Worm (Caenorhabditis elegans) whole organism, mixed stage, embryonic: ENCODE data around the gene brf-1.

Experiments used
- ces-1 ChIP-seq: fragments of 150-350 bp; optimal IDR thresholded peaks from 2 replicates; lab custom pipeline; 2014; ENCODE audit warnings: missing biosample characterization, missing genetic modification reagents, missing genetic modification characterization
- elt-3 ChIP-seq: fragments of 150-350 bp; optimal IDR thresholded peaks from 2 replicates; lab custom pipeline; 2014; ENCODE audit warnings: missing biosample characterization, missing genetic modification characterization
- hlh-1 ChIP-seq: fragments of 150-350 bp; optimal IDR thresholded peaks from 2 replicates; lab custom pipeline; 2014; ENCODE audit warnings: missing biosample characterization, missing genetic modification reagents, missing genetic modification characterization
- mep-1 ChIP-seq: fragments of 150-350 bp; optimal IDR thresholded peaks from 2 replicates; lab custom pipeline; 2017; ENCODE audit warnings: missing biosample characterization, missing genetic modification reagents, missing genetic modification characterization, inconsistent platforms
- pha-4 ChIP-seq: fragments of 150-350 bp; optimal IDR thresholded peaks from 2 replicates; lab custom pipeline; 2018; ENCODE audit warnings: missing biosample characterization, missing genetic modification reagents, missing genetic modification characterization
- snpc-4 ChIP-seq: fragments of 150-350 bp; optimal IDR thresholded peaks from 2 replicates; lab custom pipeline; 2014; ENCODE audit warnings: missing biosample characterization, missing genetic modification characterization
- unc-62 ChIP-seq: fragments of 150-350 bp; optimal IDR thresholded peaks from 2 replicates; lab custom pipeline; 2014; ENCODE audit warnings: missing biosample characterization, missing genetic modification reagents, missing genetic modification characterization

ce11 chrII:7356326-7356725, 50.7 kb downstream of the brf-1 start, which contains the start of gene haf-2:
- TF ChIP-seq snpc-4 (tag; lab: Kevin White, UChicago) (no peak), hlh-1 (no peak), mep-1 (no peak), pha-4 (tag; lab: Kevin White, UChicago) (no peak), ces-1 (GFP tag; lab: Kevin White, UChicago) (no peak), elt-3 (tag; lab: Kevin White, UChicago) (no peak), unc-62 (GFP tag; lab: Kevin White, UChicago) (no peak)
